Worm (Caenorhabditis elegans) whole organism, L2 larva: Measurements from ENCODE around the gene C46F4.3.
A peak's percentile ranks its signal among the peaks of the same experiment; 100 is the strongest.

Experiments
- C34F6.9 ChIP-seq: fragments of 150-350 bp; optimal IDR thresholded peaks from 2 replicates; lab custom pipeline; 2014; ENCODE audit warnings: missing biosample characterization, missing genetic modification characterization
- R02D3.7 ChIP-seq: fragments of 150-350 bp; optimal IDR thresholded peaks from 2 replicates; lab custom pipeline; 2014; ENCODE audit warnings: missing biosample characterization, missing genetic modification characterization
- Y55F3AM.14 ChIP-seq: fragments of 200-800 bp; sonication (Bioruptor generic); optimal IDR thresholded peaks from 2 replicates; lab custom pipeline; 2018; ENCODE audit warnings: mild to moderate bottlenecking, missing genetic modification characterization, missing compliant biosample characterization
- ZK546.5 ChIP-seq: sonication (generic microtip); optimal IDR thresholded peaks from 2 replicates; lab custom pipeline; 2017; ENCODE audit warnings: missing biosample characterization, missing genetic modification characterization
- alr-1 ChIP-seq: fragments of 150-350 bp; optimal IDR thresholded peaks from 2 replicates; lab custom pipeline; 2014; ENCODE audit warnings: missing biosample characterization, missing genetic modification characterization
- ama-1 ChIP-seq: fragments of 150-350 bp; optimal IDR thresholded peaks from 2 replicates; lab custom pipeline; 2018; ENCODE audit warnings: inconsistent platforms
- blmp-1 ChIP-seq: sonication (generic microtip); optimal IDR thresholded peaks from 2 replicates; lab custom pipeline; 2017; ENCODE audit warnings: missing genetic modification characterization, mild to moderate bottlenecking, missing compliant biosample characterization, antibody characterized with exemption, moderate library complexity; ENCODE audit not compliant: insufficient read depth
- ceh-16 ChIP-seq: fragments of 150-350 bp; optimal IDR thresholded peaks from 2 replicates; lab custom pipeline; 2014; ENCODE audit warnings: missing biosample characterization, missing genetic modification characterization
- dmd-4 ChIP-seq: sonication (generic microtip); optimal IDR thresholded peaks from 2 replicates; lab custom pipeline; 2017; ENCODE audit warnings: missing biosample characterization, missing genetic modification characterization
- egl-27 ChIP-seq: sonication (generic microtip); optimal IDR thresholded peaks from 3 replicates; lab custom pipeline; 2017; ENCODE audit warnings: missing biosample characterization, missing genetic modification reagents, missing genetic modification characterization
- elt-3 ChIP-seq: sonication (generic microtip); optimal IDR thresholded peaks from 2 replicates; lab custom pipeline; 2017; ENCODE audit warnings: missing biosample characterization, missing genetic modification characterization
- fos-1 ChIP-seq: fragments of 150-350 bp; optimal IDR thresholded peaks from 2 replicates; lab custom pipeline; 2014; ENCODE audit warnings: missing biosample characterization, missing genetic modification characterization
- gmeb-1 ChIP-seq: fragments of 150-350 bp; optimal IDR thresholded peaks from 2 replicates; lab custom pipeline; 2014; ENCODE audit warnings: missing biosample characterization, missing genetic modification characterization
- lin-11 ChIP-seq: fragments of 150-350 bp; sonication (generic microtip); optimal IDR thresholded peaks from 2 replicates; lab custom pipeline; 2014; ENCODE audit warnings: missing biosample characterization, missing genetic modification characterization, inconsistent platforms, mixed read lengths
- lin-13 ChIP-seq: fragments of 150-350 bp; optimal IDR thresholded peaks from 2 replicates; lab custom pipeline; 2014; ENCODE audit warnings: missing biosample characterization, missing genetic modification reagents, missing genetic modification characterization
- lsy-2 ChIP-seq, 2 experiments: fragments of 150-350 bp in 1 of 2; sonication (generic microtip) in 1 of 2; optimal IDR thresholded peaks; 2 replicates each; lab custom pipeline; 2014 to 2017; ENCODE audit warnings: missing biosample characterization in 2 of 2, missing genetic modification characterization in 2 of 2
- mab-5 ChIP-seq: fragments of 150-350 bp; optimal IDR thresholded peaks from 2 replicates; lab custom pipeline; 2014; ENCODE audit warnings: missing biosample characterization, missing genetic modification characterization
- mdl-1 ChIP-seq, 2 experiments: fragments of 150-350 bp in 1 of 2; sonication (generic microtip) in 1 of 2; optimal IDR thresholded peaks; 2 replicates each; lab custom pipeline; 2017; ENCODE audit warnings: missing biosample characterization in 2 of 2, missing genetic modification characterization in 2 of 2
- nhr-11 ChIP-seq: fragments of 150-350 bp; optimal IDR thresholded peaks from 2 replicates; lab custom pipeline; 2014; ENCODE audit warnings: missing biosample characterization, missing genetic modification characterization
- nhr-12 ChIP-seq: fragments of 150-350 bp; optimal IDR thresholded peaks from 2 replicates; lab custom pipeline; 2014; ENCODE audit warnings: missing biosample characterization, missing genetic modification characterization
- nhr-129 ChIP-seq: fragments of 150-350 bp; optimal IDR thresholded peaks from 2 replicates; lab custom pipeline; 2014; ENCODE audit warnings: missing biosample characterization, missing genetic modification characterization
- nhr-25 ChIP-seq: fragments of 150-350 bp; sonication (generic microtip); optimal IDR thresholded peaks from 3 replicates; lab custom pipeline; 2014; ENCODE audit warnings: missing biosample characterization, missing genetic modification characterization
- nhr-6 ChIP-seq: fragments of 150-350 bp; optimal IDR thresholded peaks from 2 replicates; lab custom pipeline; 2014; ENCODE audit warnings: missing biosample characterization, missing genetic modification characterization
- peb-1 ChIP-seq: fragments of 150-350 bp; optimal IDR thresholded peaks from 2 replicates; lab custom pipeline; 2014; ENCODE audit warnings: missing biosample characterization, missing genetic modification characterization
- skn-1 ChIP-seq: sonication (generic microtip); optimal IDR thresholded peaks from 2 replicates; lab custom pipeline; 2017; ENCODE audit warnings: missing biosample characterization, missing genetic modification characterization
- sma-3 ChIP-seq: sonication (generic microtip); optimal IDR thresholded peaks from 2 replicates; lab custom pipeline; 2016; ENCODE audit warnings: missing genetic modification reagents, missing genetic modification characterization, missing compliant biosample characterization
- sma-9 ChIP-seq, 2 experiments: fragments of 150-350 bp in 1 of 2; sonication (generic microtip) in 1 of 2; optimal IDR thresholded peaks; 2 replicates each; lab custom pipeline; 2014 to 2016; ENCODE audit warnings: missing genetic modification characterization in 2 of 2, mild to moderate bottlenecking in 1 of 2, missing biosample characterization in 1 of 2, missing compliant biosample characterization in 1 of 2, missing genetic modification reagents in 1 of 2, moderate library complexity in 1 of 2
- unc-55 ChIP-seq: fragments of 150-350 bp; sonication (generic microtip); optimal IDR thresholded peaks from 3 replicates; lab custom pipeline; 2014; ENCODE audit warnings: missing biosample characterization, missing genetic modification reagents, missing genetic modification characterization
- unc-62 ChIP-seq: fragments of 150-350 bp; optimal IDR thresholded peaks from 2 replicates; lab custom pipeline; 2014; ENCODE audit warnings: missing biosample characterization, missing genetic modification reagents, missing genetic modification characterization
- zag-1 ChIP-seq: fragments of 150-350 bp; optimal IDR thresholded peaks from 2 replicates; lab custom pipeline; 2014; ENCODE audit warnings: missing biosample characterization, missing genetic modification characterization
- ztf-1 ChIP-seq: fragments of 200-800 bp; sonication (Bioruptor generic); conservative IDR thresholded peaks from 2 replicates; pipeline ENCODE4 v1.3.6; 2022; ENCODE audit warnings: missing genetic modification characterization, missing compliant biosample characterization
- ztf-11 ChIP-seq: sonication (generic microtip); optimal IDR thresholded peaks from 2 replicates; lab custom pipeline; 2017; ENCODE audit warnings: missing biosample characterization, missing genetic modification characterization
- ztf-4 ChIP-seq: fragments of 150-350 bp; optimal IDR thresholded peaks from 2 replicates; lab custom pipeline; 2014; ENCODE audit warnings: missing biosample characterization, missing genetic modification characterization

The C46F4.3 gene

ce11 chrX:5935473-5935872 is at the start of gene C46F4.3:
TSS of gene C46F4.3 (plus strand) at chrX:5935773.
- TF ChIP-seq nhr-25 (tag; lab: Kevin White, UChicago) (no peak), unc-55 (GFP tag; lab: Kevin White, UChicago) (no peak), skn-1 (no peak), Y55F3AM.14 (no peak), alr-1 (tag; lab: Kevin White, UChicago) (no peak), sma-3 (GFP tag; lab: Kevin White, UChicago) (no peak), nhr-12 (no peak), blmp-1 (no peak), egl-27 (tag; lab: Kevin White, UChicago) (no peak), nhr-11 (tag; lab: Kevin White, UChicago) (no peak), zag-1 (no peak), gmeb-1 (no peak), ztf-4 (tag; lab: Kevin White, UChicago) (no peak)

DNA sequence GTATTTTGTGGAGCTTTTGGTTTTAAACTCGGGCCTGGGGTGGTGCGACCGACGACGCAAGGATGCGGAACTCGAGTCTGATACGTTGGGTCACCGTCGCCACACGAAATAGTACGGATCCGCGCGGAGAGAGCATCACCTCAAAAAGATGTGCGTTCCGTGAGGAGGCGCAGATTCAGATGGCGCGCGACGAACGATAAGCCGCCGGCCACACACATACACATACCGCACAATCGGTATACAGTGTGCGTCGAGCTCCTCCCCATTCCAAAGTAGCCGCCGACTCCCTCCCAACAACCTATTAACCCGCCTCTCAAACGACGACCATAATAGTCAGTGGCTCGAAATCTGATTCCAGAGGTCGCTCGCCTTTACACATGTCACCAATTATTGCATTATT is 45.5 kb upstream of the C46F4.3 start, which contains the start of gene F49E10.2:
F49E10.2 (plus strand) TSS at position 301 of the 400 bp plus-strand sequence.
- no peak for TF ChIP-seq nhr-11 (tag; lab: Kevin White, UChicago)
- TF ChIP-seq ztf-1, result no peak
- TF ChIP-seq unc-55 (GFP tag; lab: Kevin White, UChicago), result no peak
- no peak for TF ChIP-seq ceh-16 (tag; lab: Kevin White, UChicago)
- no peak for TF ChIP-seq nhr-25 (tag; lab: Kevin White, UChicago)
- TF ChIP-seq nhr-129 (tag; lab: Kevin White, UChicago), result no peak
- TF ChIP-seq ztf-11 (tag; lab: Kevin White, UChicago), result no peak
- TF ChIP-seq mab-5 (tag; lab: Kevin White, UChicago), result no peak
- TF ChIP-seq nhr-6 (tag; lab: Kevin White, UChicago), result no peak
- TF ChIP-seq Y55F3AM.14, result no peak
- TF ChIP-seq mdl-1 (tag; optimal IDR thresholded peaks at IDR 0.05; lab: Kevin White, UChicago), result no peak
- no peak for TF ChIP-seq unc-62 (GFP tag; lab: Kevin White, UChicago)
- TF ChIP-seq R02D3.7 (tag; lab: Kevin White, UChicago), result no peak
- TF ChIP-seq blmp-1, result no peak
- no peak for TF ChIP-seq lin-11 (tag; lab: Kevin White, UChicago)

DNA sequence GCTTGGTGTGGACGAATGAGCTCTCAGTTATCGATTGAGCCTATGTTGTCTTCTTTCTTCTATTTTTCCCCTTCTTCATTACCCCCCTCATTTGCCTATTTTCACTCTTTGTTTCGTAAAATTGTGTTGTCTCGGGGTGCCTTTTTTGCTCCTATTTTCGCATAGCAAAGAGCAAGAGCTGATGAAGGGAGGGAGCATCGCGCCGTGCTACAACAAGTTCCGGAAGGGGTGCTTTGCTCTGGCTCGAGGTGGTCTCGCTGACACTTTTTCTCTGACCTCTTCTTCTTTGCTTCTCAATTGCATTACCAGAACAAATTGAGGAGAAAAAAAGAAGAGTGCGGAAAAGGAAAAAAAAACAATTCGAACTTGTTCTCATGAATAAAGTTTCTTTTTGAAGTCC is 39.6 kb upstream of the C46F4.3 start:
- TF ChIP-seq gmeb-1, result no peak
- TF ChIP-seq R02D3.7 (tag; lab: Kevin White, UChicago), result no peak
- peak in 1 of 2 experiments; percentile 5 for TF ChIP-seq mdl-1 (tag; optimal IDR thresholded peaks at IDR 0.05; lab: Kevin White, UChicago)
- TF ChIP-seq lin-11 (tag; lab: Kevin White, UChicago), result peak; percentile 12
- TF ChIP-seq C34F6.9 (tag; lab: Kevin White, UChicago), result peak; percentile 18
- TF ChIP-seq egl-27 (tag; lab: Kevin White, UChicago), result no peak
- TF ChIP-seq sma-9 (GFP tag; optimal IDR thresholded peaks at IDR 0.05; lab: Kevin White, UChicago), result peak; percentile 6
- TF ChIP-seq sma-9 (tag; optimal IDR thresholded peaks at IDR 0.05; lab: Kevin White, UChicago), result no peak
- TF ChIP-seq peb-1, result no peak
- TF ChIP-seq nhr-6 (tag; lab: Kevin White, UChicago), result peak; percentile 21

- TF ChIP-seq nhr-6 (tag; lab: Kevin White, UChicago) (no peak), fos-1 (tag; lab: Kevin White, UChicago) (no peak), ztf-11 (tag; lab: Kevin White, UChicago) (no peak), elt-3 (tag; lab: Kevin White, UChicago) (no peak), gmeb-1 (no peak), R02D3.7 (tag; lab: Kevin White, UChicago) (no peak), lin-13 (no peak), egl-27 (tag; lab: Kevin White, UChicago) (no peak), ceh-16 (tag; lab: Kevin White, UChicago) (no peak), zag-1 (no peak), unc-62 (GFP tag; lab: Kevin White, UChicago) (no peak), lsy-2 (tag; optimal IDR thresholded peaks at IDR 0.05; lab: Kevin White, UChicago) (no peak), skn-1 (no peak), sma-9 (GFP tag; optimal IDR thresholded peaks at IDR 0.05; lab: Kevin White, UChicago) (no peak), sma-9 (tag; optimal IDR thresholded peaks at IDR 0.05; lab: Kevin White, UChicago) (no peak), ztf-4 (tag; lab: Kevin White, UChicago) (no peak), unc-55 (GFP tag; lab: Kevin White, UChicago) (no peak), mdl-1 (tag; optimal IDR thresholded peaks at IDR 0.05; lab: Kevin White, UChicago) (no peak), ZK546.5 (tag; lab: Kevin White, UChicago) (no peak), ama-1 (no peak), dmd-4 (tag; lab: Kevin White, UChicago) (no peak)
These were observed 38.5 kb upstream of the C46F4.3 start, which contains the start of gene tbc-16 for ce11 chrX:5897038-5897437. TSS of gene tbc-16 (plus strand) at chrX:5897338.
